Worm (Caenorhabditis elegans): ENCODE data around the gene sre-6.

The sre-6 gene

DNA sequence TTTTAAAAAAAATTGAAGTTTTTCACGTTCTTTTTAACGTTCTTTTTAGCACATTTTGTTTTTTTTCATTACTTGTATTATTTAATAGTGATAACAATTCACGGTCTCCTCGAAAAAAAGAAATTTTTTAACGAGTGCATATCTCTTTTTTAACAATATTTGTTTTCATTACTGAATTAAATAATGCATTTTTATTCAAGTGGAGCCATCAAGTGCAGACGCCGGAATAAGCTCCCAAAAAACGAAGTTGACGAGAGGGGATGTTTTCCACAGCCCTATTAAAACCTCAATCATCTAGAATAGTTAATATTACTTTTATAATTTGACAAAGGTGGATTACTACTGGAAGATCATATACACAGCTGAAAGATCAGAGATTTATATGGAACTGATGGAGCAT, 5.9 kb downstream of the sre-6 start, which contains the start of gene irld-6:
Gene irld-6 (minus strand): TSS at position 101 of the 400 bp plus-strand sequence.
- TF ChIP-seq efl-1 (optimal IDR thresholded peaks at IDR 0.05) (no peak), efl-1 (GFP tag; optimal IDR thresholded peaks at IDR 0.05 in 1 of 2) (no peak), mep-1 (tag; optimal IDR thresholded peaks at IDR 0.05) (no peak), sox-4 (tag; optimal IDR thresholded peaks at IDR 0.05) (no peak), lin-15B (tag; optimal IDR thresholded peaks at IDR 0.05) (no peak), zag-1 (tag; optimal IDR thresholded peaks at IDR 0.05) (no peak), jun-1 (tag; optimal IDR thresholded peaks at IDR 0.05) (no peak), elt-2 (tag; optimal IDR thresholded peaks at IDR 0.05) (no peak), xbp-1 (tag; optimal IDR thresholded peaks at IDR 0.05) (no peak), fos-1 (tag; optimal IDR thresholded peaks at IDR 0.05) (no peak), fkh-4 (tag; optimal IDR thresholded peaks at IDR 0.05; ENCODE audit: borderline replicate concordance) (no peak), nhr-76 (tag; optimal IDR thresholded peaks at IDR 0.05) (no peak), skn-1 (tag; optimal IDR thresholded peaks at IDR 0.05) (no peak), mdl-1 (tag; optimal IDR thresholded peaks at IDR 0.05) (no peak), ceh-63 (GFP tag; optimal IDR thresholded peaks at IDR 0.05) (no peak), aly-2 (tag; optimal IDR thresholded peaks at IDR 0.05) (no peak), pqm-1 (tag; optimal IDR thresholded peaks at IDR 0.05) (no peak), ztf-11 (tag; optimal IDR thresholded peaks at IDR 0.05) (no peak)

DNA sequence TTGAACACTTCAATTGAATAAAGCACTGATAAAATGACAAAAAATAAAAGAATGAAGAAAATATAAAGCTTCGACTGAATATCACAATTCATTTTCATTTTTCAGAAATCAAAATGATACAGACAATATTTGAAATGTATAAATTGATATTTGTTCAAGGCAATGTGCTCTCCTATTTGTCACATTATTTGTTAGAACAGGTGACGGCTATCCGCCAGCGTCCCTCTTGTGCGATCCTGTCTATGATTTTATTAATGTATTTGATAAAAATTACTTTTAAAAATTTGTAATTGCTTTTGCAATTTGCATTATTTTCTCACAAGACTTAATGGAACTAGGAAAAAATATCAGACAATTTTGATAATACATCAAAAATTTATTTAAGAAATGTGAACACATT, 8.5 kb downstream of the sre-6 start, which contains the start of gene F28H7.7:
Gene F28H7.7 (minus strand): TSS at position 101 of the 400 bp plus-strand sequence.
- TF ChIP-seq nhr-20 (tag; optimal IDR thresholded peaks at IDR 0.05) (no peak), snpc-4 (tag; optimal IDR thresholded peaks at IDR 0.05) (no peak), nhr-47 (tag; optimal IDR thresholded peaks at IDR 0.05) (no peak), sup-37 (GFP tag; optimal IDR thresholded peaks at IDR 0.05) (no peak), alr-1 (tag; optimal IDR thresholded peaks at IDR 0.05; ENCODE audit: borderline replicate concordance) (no peak), C16A3.4 (tag; optimal IDR thresholded peaks at IDR 0.05) (no peak), lin-15B (tag; optimal IDR thresholded peaks at IDR 0.05) (no peak)

DNA sequence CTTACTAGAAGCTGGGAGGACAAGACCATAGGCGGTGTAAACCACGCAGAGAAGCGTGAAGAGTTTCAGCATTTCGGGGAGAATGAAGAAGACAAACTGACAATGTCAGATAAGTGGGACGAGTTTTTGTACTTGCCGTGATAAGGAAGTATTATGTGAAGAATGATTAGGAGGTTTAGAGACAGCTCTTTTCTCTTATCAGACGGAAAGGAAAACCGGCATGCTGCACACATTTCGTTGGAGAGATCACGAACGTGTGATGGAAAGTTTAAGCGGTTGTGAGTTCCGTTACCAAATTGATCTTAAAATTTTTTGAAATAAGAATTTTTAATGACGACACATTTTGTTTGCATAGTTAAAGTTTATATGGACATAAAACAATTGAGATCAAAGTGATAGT, 12.0 kb downstream of the sre-6 start, which contains the start of gene F28H7.3:
Gene F28H7.3 (minus strand): TSS at position 159 of the 400 bp plus-strand sequence.
- TF ChIP-seq elt-2 (tag; optimal IDR thresholded peaks at IDR 0.05) = peak; percentile 85
- no peak for TF ChIP-seq efl-1 (optimal IDR thresholded peaks at IDR 0.05)
- peak in 1 of 2 experiments; percentile 92 for TF ChIP-seq efl-1 (GFP tag; optimal IDR thresholded peaks at IDR 0.05 in 1 of 2)
- TF ChIP-seq unc-30 (tag; optimal IDR thresholded peaks at IDR 0.05) = no peak
- TF ChIP-seq zip-4 (GFP tag; optimal IDR thresholded peaks at IDR 0.05) = no peak

DNA sequence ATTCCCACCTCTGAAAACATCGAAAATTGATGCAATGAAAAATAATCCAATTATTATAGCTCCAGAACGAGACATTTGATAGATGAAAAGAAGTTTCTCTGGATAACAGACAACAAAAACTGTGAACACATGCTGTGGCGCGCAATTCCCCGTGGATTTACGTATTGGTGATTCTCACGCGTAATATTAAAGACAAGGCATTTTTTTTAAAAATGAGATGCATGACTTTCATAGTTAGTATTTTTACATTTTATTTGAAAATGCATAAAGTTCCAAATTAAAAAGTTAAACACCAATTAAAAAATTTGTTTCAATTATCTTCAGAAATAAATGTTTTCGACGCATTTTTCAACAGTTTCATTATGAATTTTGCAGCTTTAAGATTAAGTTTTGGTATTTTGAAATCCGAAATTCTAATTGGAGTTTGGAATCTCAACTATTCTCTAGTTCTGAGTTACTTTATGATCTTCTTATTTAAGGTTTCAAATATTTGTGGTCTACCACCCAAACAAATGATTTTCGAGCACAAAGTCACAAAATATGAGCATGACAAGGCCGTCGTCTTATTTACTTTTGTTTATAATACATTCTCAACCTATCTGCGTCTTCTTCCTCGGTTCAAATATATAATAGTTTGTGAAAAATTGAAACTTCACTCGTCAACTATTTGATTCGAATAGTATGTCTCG, 15.2 kb downstream of the sre-6 start, which contains the start of the genes selt-1.2 and F28H7.2:
Gene selt-1.2 (minus strand): TSS at position 101 of the 689 bp plus-strand sequence.
Gene F28H7.2 (plus strand): TSS at position 639 of the 689 bp plus-strand sequence.
- TF ChIP-seq nhr-11 (tag; optimal IDR thresholded peaks at IDR 0.05) = no peak
- TF ChIP-seq efl-1 (optimal IDR thresholded peaks at IDR 0.05) = no peak
- peak in 1 of 2 experiments; percentile 77 for TF ChIP-seq efl-1 (GFP tag; optimal IDR thresholded peaks at IDR 0.05 in 1 of 2)
- no peak for TF ChIP-seq lin-14 (GFP tag; optimal IDR thresholded peaks at IDR 0.05)
- no peak for TF ChIP-seq nhr-237 (tag; optimal IDR thresholded peaks at IDR 0.05)
- TF ChIP-seq nhr-20 (tag; optimal IDR thresholded peaks at IDR 0.05) = peak; percentile 4
- TF ChIP-seq ceh-8 (GFP tag; optimal IDR thresholded peaks at IDR 0.05) = no peak

DNA sequence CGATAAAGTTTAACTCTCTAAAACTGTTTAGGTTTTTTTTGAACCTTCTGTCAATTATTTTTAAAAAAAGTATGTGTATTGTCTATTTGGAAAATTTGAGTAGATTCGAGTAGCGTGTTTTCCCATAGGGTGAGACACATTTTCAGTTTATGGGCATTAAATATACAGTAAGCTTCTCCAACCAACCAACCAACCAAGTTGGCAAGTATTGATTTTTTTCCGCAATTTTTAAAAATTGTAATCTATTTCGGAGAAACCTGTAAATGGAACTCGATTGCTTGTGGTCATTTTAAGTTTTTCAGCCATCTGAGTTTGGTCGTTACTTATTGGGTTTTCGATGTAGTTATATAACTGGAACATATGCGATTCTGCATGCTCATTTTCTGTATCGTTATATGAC, 17.6 kb downstream of the sre-6 start, which contains the start of gene srj-21:
Gene srj-21 (plus strand): TSS at position 301 of the 400 bp plus-strand sequence.
- TF ChIP-seq fkh-8 (tag; optimal IDR thresholded peaks at IDR 0.05) = no peak
- TF ChIP-seq ceh-8 (GFP tag; optimal IDR thresholded peaks at IDR 0.05) = no peak
- no peak for TF ChIP-seq fos-1 (tag; optimal IDR thresholded peaks at IDR 0.05)
- TF ChIP-seq C34B4.2 (tag; optimal IDR thresholded peaks at IDR 0.05) = no peak
- TF ChIP-seq skn-1 (tag; optimal IDR thresholded peaks at IDR 0.05) = no peak
